Worm (Caenorhabditis elegans) whole organism, late embryonic: Measurements from ENCODE around the gene gspd-1.

Experiments used
- C38D4.7 ChIP-seq: fragments of 200-800 bp; sonication (Bioruptor generic); optimal IDR thresholded peaks from 2 replicates; lab custom pipeline; 2018; ENCODE audit warnings: mild to moderate bottlenecking, missing genetic modification characterization, moderate library complexity, missing compliant biosample characterization
- F13H6.1 ChIP-seq: sonication (generic microtip); optimal IDR thresholded peaks from 2 replicates; lab custom pipeline; 2016; ENCODE audit warnings: missing genetic modification characterization, missing compliant biosample characterization
- T23F11.4 ChIP-seq: fragments of 200-800 bp; sonication (Bioruptor generic); optimal IDR thresholded peaks from 2 replicates; lab custom pipeline; 2018; ENCODE audit warnings: mild to moderate bottlenecking, missing genetic modification characterization, missing compliant biosample characterization
- ama-1 ChIP-seq: fragments of 150-350 bp; optimal IDR thresholded peaks from 2 replicates; lab custom pipeline; 2014
- ceh-9 ChIP-seq: sonication (generic microtip); optimal IDR thresholded peaks from 2 replicates; lab custom pipeline; 2016; ENCODE audit warnings: mild to moderate bottlenecking, missing genetic modification characterization, inconsistent platforms, missing compliant biosample characterization
- elt-2 ChIP-seq: sonication (generic microtip); optimal IDR thresholded peaks from 2 replicates; lab custom pipeline; 2016; ENCODE audit warnings: missing genetic modification reagents, missing genetic modification characterization, missing compliant biosample characterization
- nhr-11 ChIP-seq: fragments of 150-350 bp; optimal IDR thresholded peaks from 2 replicates; lab custom pipeline; 2014; ENCODE audit warnings: missing biosample characterization, missing genetic modification characterization
- pat-9 ChIP-seq: fragments of 200-800 bp; sonication (Bioruptor generic); optimal IDR thresholded peaks from 2 replicates; lab custom pipeline; 2018; ENCODE audit warnings: mild to moderate bottlenecking, missing genetic modification characterization, moderate library complexity, missing compliant biosample characterization
- pha-4 ChIP-seq: fragments of 150-350 bp; optimal IDR thresholded peaks from 2 replicates; lab custom pipeline; 2018; ENCODE audit warnings: missing biosample characterization, missing genetic modification reagents, missing genetic modification characterization
- unc-42 ChIP-seq: sonication (generic microtip); optimal IDR thresholded peaks from 2 replicates; lab custom pipeline; 2016; ENCODE audit warnings: missing genotype, missing genetic modification characterization, missing compliant biosample characterization

ce11 chrIV:11286112-11286511 lies 31.1 kb upstream of the gspd-1 start:
- TF ChIP-seq elt-2, result no peak
- no peak for TF ChIP-seq pha-4 (tag; lab: Kevin White, UChicago)
- no peak for TF ChIP-seq F13H6.1 (tag; lab: Kevin White, UChicago)
- no peak for TF ChIP-seq pat-9 (tag; lab: Kevin White, UChicago)
- no peak for TF ChIP-seq T23F11.4
- no peak for TF ChIP-seq nhr-11
- TF ChIP-seq ceh-9 (tag; lab: Kevin White, UChicago), result no peak
- TF ChIP-seq ama-1, result no peak
- TF ChIP-seq C38D4.7 (GFP tag; lab: Kevin White, UChicago), result no peak
- no peak for TF ChIP-seq unc-42 (tag; lab: Kevin White, UChicago)
